Fruit fly (Drosophila melanogaster) whole organism, embryonic: ENCODE results near the gene SMSr.

Source experiments
- Aef1 ChIP-seq: fragments of 200-800 bp; sonication (Bioruptor generic); IDR thresholded peaks from 3 replicates; pipeline ENCODE4 v1.3.6; 2022; ENCODE audit warnings: missing biosample characterization, missing genetic modification characterization
- Bteb2 ChIP-seq: fragments of 200-800 bp; sonication (Bioruptor generic); optimal IDR thresholded peaks from 2 replicates; lab custom pipeline; 2016; ENCODE audit warnings: missing biosample characterization, missing genetic modification characterization
- CG10147 ChIP-seq: fragments of 200-800 bp; sonication (Bioruptor generic); optimal IDR thresholded peaks from 2 replicates; lab custom pipeline; 2019; ENCODE audit warnings: missing biosample characterization, mild to moderate bottlenecking, missing genetic modification characterization, moderate library complexity
- CG11398 ChIP-seq: fragments of 200-800 bp; sonication (Bioruptor generic); optimal IDR thresholded peaks from 2 replicates; lab custom pipeline; 2016; ENCODE audit warnings: missing biosample characterization, missing genetic modification characterization
- CG13624 ChIP-seq: fragments of 200-800 bp; sonication (Bioruptor generic); optimal IDR thresholded peaks from 2 replicates; lab custom pipeline; 2016; ENCODE audit warnings: missing biosample characterization, missing genetic modification characterization
- CG1603 ChIP-seq: fragments of 200-800 bp; sonication (Bioruptor generic); optimal IDR thresholded peaks from 2 replicates; lab custom pipeline; 2019; ENCODE audit warnings: missing biosample characterization, mild to moderate bottlenecking, missing genetic modification characterization, moderate library complexity
- CG17359 ChIP-seq: fragments of 200-800 bp; sonication (Bioruptor generic); optimal IDR thresholded peaks from 3 replicates; lab custom pipeline; 2018; ENCODE audit warnings: missing biosample characterization, mild to moderate bottlenecking, missing genetic modification characterization, moderate library complexity
- CG31224 ChIP-seq: fragments of 200-800 bp; sonication (Bioruptor generic); IDR thresholded peaks from 2 replicates; pipeline ENCODE4 v1.3.6; 2022; ENCODE audit warnings: missing biosample characterization, missing genetic modification characterization
- CG3726 ChIP-seq: fragments of 200-800 bp; sonication (Bioruptor generic); IDR thresholded peaks from 3 replicates; pipeline ENCODE4, ENCODE4 v1.3.6; 2022; ENCODE audit warnings: missing biosample characterization, missing genetic modification characterization
- CG3838 ChIP-seq: fragments of 200-800 bp; sonication (Bioruptor generic); optimal IDR thresholded peaks from 3 replicates; lab custom pipeline; 2016; ENCODE audit warnings: missing biosample characterization, missing genetic modification characterization
- CG4282 ChIP-seq: fragments of 200-800 bp; sonication (Bioruptor generic); optimal IDR thresholded peaks from 2 replicates; lab custom pipeline; 2016; ENCODE audit warnings: missing biosample characterization, missing genetic modification characterization
- CG4360 ChIP-seq: fragments of 200-800 bp; sonication (Bioruptor generic); IDR thresholded peaks from 2 replicates; pipeline ENCODE4 v1.3.6; 2022; ENCODE audit warnings: missing biosample characterization, missing genetic modification characterization
- CG4424 ChIP-seq: fragments of 200-800 bp; sonication (Bioruptor generic); optimal IDR thresholded peaks from 3 replicates; lab custom pipeline; 2016; ENCODE audit warnings: missing biosample characterization, missing genetic modification characterization
- CG7839 ChIP-seq: fragments of 200-800 bp; sonication (Bioruptor generic); optimal IDR thresholded peaks from 3 replicates; lab custom pipeline; 2018; ENCODE audit warnings: missing biosample characterization, mild to moderate bottlenecking, missing genetic modification characterization, moderate library complexity
- CG7928 ChIP-seq: fragments of 200-800 bp; sonication (Bioruptor generic); optimal IDR thresholded peaks from 2 replicates; lab custom pipeline; 2017; ENCODE audit warnings: missing biosample characterization, mild to moderate bottlenecking, missing genetic modification characterization
- CG9609 ChIP-seq: fragments of 200-800 bp; sonication (Bioruptor generic); optimal IDR thresholded peaks from 3 replicates; lab custom pipeline; 2016; ENCODE audit warnings: missing biosample characterization, missing genetic modification characterization
- CG9817 ChIP-seq: fragments of 200-800 bp; sonication (Bioruptor generic); optimal IDR thresholded peaks from 2 replicates; lab custom pipeline; 2018; ENCODE audit warnings: missing biosample characterization, mild to moderate bottlenecking, missing genetic modification characterization, moderate library complexity
- Dbx ChIP-seq: fragments of 200-800 bp; sonication (Bioruptor generic); IDR thresholded peaks from 3 replicates; pipeline ENCODE4 v1.3.6; 2022; ENCODE audit warnings: missing biosample characterization, missing genetic modification characterization
- Doc3 ChIP-seq: fragments of 200-800 bp; sonication (Bioruptor generic); IDR thresholded peaks from 3 replicates; pipeline ENCODE4 v1.3.6; 2022; ENCODE audit warnings: missing biosample characterization, missing genetic modification characterization; ENCODE audit not compliant: partially characterized antibody
- Dp ChIP-seq: fragments of 200-800 bp; sonication (Bioruptor generic); optimal IDR thresholded peaks from 2 replicates; lab custom pipeline; 2018; ENCODE audit warnings: missing biosample characterization, mild to moderate bottlenecking, missing genetic modification characterization, moderate library complexity
- H2.0 ChIP-seq: fragments of 200-800 bp; sonication (Bioruptor generic); IDR thresholded peaks from 2 replicates; pipeline ENCODE4 v1.3.6; 2022; ENCODE audit warnings: missing biosample characterization, missing genetic modification characterization
- HHEX ChIP-seq: fragments of 200-800 bp; sonication (Bioruptor generic); optimal IDR thresholded peaks from 3 replicates; lab custom pipeline; 2017; ENCODE audit warnings: missing biosample characterization, mild to moderate bottlenecking, missing genetic modification characterization, missing genetic modification reagents
- NK7.1 ChIP-seq: fragments of 200-800 bp; sonication (Bioruptor generic); optimal IDR thresholded peaks from 3 replicates; lab custom pipeline; 2016; ENCODE audit warnings: missing biosample characterization, missing genetic modification characterization
- Optix ChIP-seq: fragments of 200-800 bp; sonication (Bioruptor generic); IDR thresholded peaks from 3 replicates; pipeline ENCODE4 v1.3.6; 2022; ENCODE audit warnings: missing biosample characterization, missing genetic modification characterization
- Ptx1 ChIP-seq: fragments of 200-800 bp; sonication (Bioruptor generic); IDR thresholded peaks from 2 replicates; pipeline ENCODE4 v1.3.6; 2022; ENCODE audit warnings: missing biosample characterization, missing genetic modification characterization
- bbx ChIP-seq: fragments of 200-800 bp; sonication (Bioruptor generic); IDR thresholded peaks from 2 replicates; pipeline ENCODE4 v1.3.6; 2022; ENCODE audit warnings: missing biosample characterization, missing genetic modification characterization; ENCODE audit not compliant: partially characterized antibody
- cad ChIP-seq: fragments of >200 bp; optimal IDR thresholded peaks from 2 replicates; lab custom pipeline; 2017; ENCODE audit warnings: missing biosample characterization, missing genetic modification characterization
- caup ChIP-seq: fragments of 200-800 bp; sonication (Bioruptor generic); optimal IDR thresholded peaks from 3 replicates; lab custom pipeline; 2017; ENCODE audit warnings: missing biosample characterization, mild to moderate bottlenecking, missing genetic modification characterization, moderate library complexity; ENCODE audit not compliant: severe bottlenecking
- chm ChIP-seq: fragments of 200-800 bp; sonication (Bioruptor generic); IDR thresholded peaks from 2 replicates; pipeline ENCODE4 v1.3.6; 2022; ENCODE audit warnings: missing biosample characterization, missing genetic modification characterization
- crc ChIP-seq: fragments of 200-800 bp; sonication (Bioruptor generic); optimal IDR thresholded peaks from 2 replicates; lab custom pipeline; 2016; ENCODE audit warnings: missing biosample characterization, missing genetic modification characterization
- da ChIP-seq: fragments of 200-800 bp; sonication (Bioruptor generic); optimal IDR thresholded peaks from 2 replicates; lab custom pipeline; 2016; ENCODE audit warnings: missing biosample characterization, missing genetic modification characterization
- emc ChIP-seq: fragments of 200-800 bp; sonication (Bioruptor generic); optimal IDR thresholded peaks from 2 replicates; lab custom pipeline; 2016; ENCODE audit warnings: missing biosample characterization, missing genetic modification characterization
- esg ChIP-seq: fragments of 200-800 bp; sonication (Bioruptor generic); conservative IDR thresholded peaks from 2 replicates; pipeline ENCODE4 v1.3.6; 2022; ENCODE audit warnings: missing biosample characterization, missing genetic modification characterization
- exex ChIP-seq: fragments of 200-800 bp; sonication (Bioruptor generic); optimal IDR thresholded peaks from 4 replicates; lab custom pipeline; 2018; ENCODE audit warnings: missing biosample characterization, mild to moderate bottlenecking, missing genetic modification characterization, moderate library complexity
- gce ChIP-seq: fragments of 200-800 bp; sonication (Bioruptor generic); IDR thresholded peaks from 3 replicates; pipeline ENCODE4 v1.3.6; 2022; ENCODE audit warnings: missing biosample characterization, missing genetic modification characterization
- grn ChIP-seq: fragments of 200-800 bp; sonication (Bioruptor generic); optimal IDR thresholded peaks from 3 replicates; lab custom pipeline; 2017; ENCODE audit warnings: missing biosample characterization, missing genetic modification characterization
- gsb-n ChIP-seq: fragments of 200-800 bp; sonication (Bioruptor generic); optimal IDR thresholded peaks from 3 replicates; lab custom pipeline; 2018; ENCODE audit warnings: missing biosample characterization, mild to moderate bottlenecking, missing genetic modification characterization
- ham ChIP-seq: fragments of 200-800 bp; sonication (Bioruptor generic); IDR thresholded peaks from 2 replicates; pipeline ENCODE4 v1.3.6; 2022; ENCODE audit warnings: missing biosample characterization, missing genetic modification characterization
- lbe ChIP-seq: fragments of 200-800 bp; sonication (Bioruptor generic); optimal IDR thresholded peaks from 2 replicates; lab custom pipeline; 2016; ENCODE audit warnings: missing biosample characterization, mild to moderate bottlenecking, missing genetic modification characterization
- maf-S ChIP-seq: fragments of 200-800 bp; sonication (Bioruptor generic); optimal IDR thresholded peaks from 2 replicates; lab custom pipeline; 2016; ENCODE audit warnings: missing biosample characterization, missing genetic modification characterization
- org-1 ChIP-seq: fragments of 200-800 bp; sonication (Bioruptor generic); optimal IDR thresholded peaks from 2 replicates; lab custom pipeline; 2017; ENCODE audit warnings: missing biosample characterization, missing genetic modification characterization
- pho ChIP-seq: fragments of 200-800 bp; sonication (Bioruptor generic); optimal IDR thresholded peaks from 2 replicates; lab custom pipeline; 2016; ENCODE audit warnings: missing biosample characterization, missing genetic modification characterization
- pum ChIP-seq: fragments of 200-800 bp; sonication (Bioruptor generic); optimal IDR thresholded peaks from 2 replicates; lab custom pipeline; 2016; ENCODE audit warnings: missing biosample characterization, missing genetic modification characterization
- row ChIP-seq: fragments of 200-800 bp; sonication (Bioruptor generic); IDR thresholded peaks from 3 replicates; pipeline ENCODE4 v1.3.6; 2022; ENCODE audit warnings: missing biosample characterization, missing genetic modification characterization
- scrt ChIP-seq: fragments of 200-800 bp; sonication (Bioruptor generic); optimal IDR thresholded peaks from 2 replicates; lab custom pipeline; 2018; ENCODE audit warnings: missing biosample characterization, mild to moderate bottlenecking, missing genetic modification characterization, moderate library complexity
- sqz ChIP-seq: fragments of 200-800 bp; sonication (Bioruptor generic); optimal IDR thresholded peaks from 3 replicates; lab custom pipeline; 2018; ENCODE audit warnings: missing biosample characterization, mild to moderate bottlenecking, missing genetic modification characterization
- sr ChIP-seq: fragments of 200-800 bp; sonication (Bioruptor generic); IDR thresholded peaks from 3 replicates; pipeline ENCODE4 v1.3.6; 2022; ENCODE audit warnings: missing biosample characterization, missing genetic modification characterization
- tx ChIP-seq: fragments of 200-800 bp; sonication (Bioruptor generic); optimal IDR thresholded peaks from 2 replicates; lab custom pipeline; 2016; ENCODE audit warnings: missing biosample characterization, missing genetic modification characterization
- zen ChIP-seq: fragments of 200-800 bp; sonication (Bioruptor generic); optimal IDR thresholded peaks from 3 replicates; lab custom pipeline; 2018; ENCODE audit warnings: missing biosample characterization, mild to moderate bottlenecking, missing genetic modification characterization, moderate library complexity
- zf30C ChIP-seq: fragments of 200-800 bp; sonication (Bioruptor generic); optimal IDR thresholded peaks from 3 replicates; lab custom pipeline; 2018; ENCODE audit warnings: missing biosample characterization, mild to moderate bottlenecking, missing genetic modification characterization

SMSr gene

DNA sequence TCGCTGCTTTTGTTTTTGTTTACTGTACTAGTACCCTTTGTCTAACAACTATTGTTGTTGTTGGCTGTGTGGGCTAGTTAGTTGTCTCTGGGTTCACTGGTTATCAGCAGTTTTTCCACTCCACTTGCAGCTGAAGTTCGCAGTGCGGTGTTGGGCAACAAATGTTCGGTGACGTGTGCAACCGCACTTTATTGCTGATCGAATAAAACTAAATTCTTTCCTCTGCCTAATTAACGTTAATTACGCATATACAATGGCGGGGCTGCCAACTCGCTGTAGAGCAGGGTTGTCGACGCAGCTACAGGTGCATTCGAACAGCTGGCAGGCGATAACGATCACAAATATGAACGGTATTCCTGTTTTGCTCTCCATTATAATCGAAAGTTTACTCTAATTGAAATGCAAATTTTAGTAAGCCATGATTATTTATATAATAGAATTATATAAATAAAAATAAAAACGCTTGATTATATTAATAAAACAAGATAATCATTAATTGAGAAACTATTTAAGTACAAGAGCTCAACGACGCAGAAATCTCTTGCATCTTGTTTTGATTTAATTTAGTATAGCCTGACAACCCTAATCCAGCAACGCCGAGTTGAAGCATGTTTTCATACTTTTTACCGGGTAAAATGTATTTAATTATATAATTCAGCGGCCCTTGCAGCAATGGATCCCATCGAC is 52.6 kb downstream of the SMSr start, which contains the start of the genes mrva, CG42307 and mus312 (continued):
- TF ChIP-seq exex (peak; percentile 93), H2.0 (GFP tag; lab: Robert Waterston, UW) (peak; percentile 80), cad (no peak), CG3838 (GFP tag; lab: Kevin White, UChicago) (peak; percentile 0), CG31224 (GFP tag; lab: Robert Waterston, UW) (peak; percentile 78), CG4424 (GFP tag; lab: Kevin White, UChicago) (peak; percentile 80), emc (GFP tag; lab: Kevin White, UChicago) (no peak), row (peak; percentile 96), crc (no peak), CG4360 (GFP tag; lab: Robert Waterston, UW) (peak; percentile 83), Dp (GFP tag; lab: Kevin White, UChicago) (peak; percentile 19), CG1603 (no peak), pho (GFP tag; lab: Kevin White, UChicago) (no peak), CG11398 (GFP tag; lab: Kevin White, UChicago) (no peak), zf30C (GFP tag; lab: Kevin White, UChicago) (peak; percentile 42), CG7839 (no peak), Optix (GFP tag; lab: Robert Waterston, UW) (0 out of 3 replicates have a peak, but pooled peaks have one; percentile 34), CG17359 (tag; lab: Kevin White, UChicago) (peak; percentile 87), CG3726 (GFP tag; lab: Robert Waterston, UW) (no peak), sr (GFP tag; lab: Robert Waterston, UW) (no peak), maf-S (peak; percentile 5), zen (peak; percentile 97), bbx (GFP tag; lab: Robert Waterston, UW) (peak; percentile 55; the same call in 1 of the 2 replicates), grn (peak; percentile 91), tx (GFP tag; lab: Kevin White, UChicago) (no peak), CG13624 (GFP tag; lab: Kevin White, UChicago) (peak; percentile 89), HHEX (peak; percentile 88), chm (peak; percentile 80), sqz (GFP tag; lab: Kevin White, UChicago) (no peak), Ptx1 (peak; percentile 90), ham (GFP tag; lab: Robert Waterston, UW) (no peak), Bteb2 (GFP tag; lab: Kevin White, UChicago) (peak; percentile 14), caup (GFP tag; lab: Kevin White, UChicago) (peak; percentile 75), esg (peak; percentile 86), da (GFP tag; lab: Kevin White, UChicago) (no peak), Aef1 (GFP tag; lab: Robert Waterston, UW) (peak; percentile 76), Dbx (GFP tag; lab: Robert Waterston, UW) (peak; percentile 83), NK7.1 (GFP tag; lab: Kevin White, UChicago) (no peak), CG4282 (GFP tag; lab: Kevin White, UChicago) (no peak), CG9817 (tag; lab: Kevin White, UChicago) (peak; percentile 94), CG7928 (peak; percentile 47), scrt (GFP tag; lab: Kevin White, UChicago) (peak; percentile 92), CG9609 (GFP tag; lab: Kevin White, UChicago) (no peak), org-1 (GFP tag; lab: Kevin White, UChicago) (peak; percentile 66), Doc3 (no peak), gce (GFP tag; lab: Robert Waterston, UW) (0 out of 3 replicates have a peak, but pooled peaks have one; percentile 14), gsb-n (tag; lab: Kevin White, UChicago) (peak; percentile 92), lbe (GFP tag; lab: Kevin White, UChicago) (peak; percentile 68), CG10147 (GFP tag; lab: Kevin White, UChicago) (peak; percentile 91), pum (GFP tag; lab: Kevin White, UChicago) (peak; percentile 45)
